Fruit fly (Drosophila melanogaster): ENCODE data around the gene Tim9a.
A peak's percentile ranks its signal among the peaks of the same experiment; 100 is the strongest.

Tim9a gene

dm6 chrX:13383770-13384169 lies 1.2 kb upstream of the Tim9a start:
- TF ChIP-seq ovo (GFP tag; optimal IDR thresholded peaks at IDR 0.05) (no peak), CG7101 (tag; optimal IDR thresholded peaks at IDR 0.05) (peak; percentile 41), Crg-1 (GFP tag; optimal IDR thresholded peaks at IDR 0.05) (peak; percentile 59), CG11617 (GFP tag; optimal IDR thresholded peaks at IDR 0.05) (peak; percentile 55), Clk (GFP tag; optimal IDR thresholded peaks at IDR 0.05) (no peak), pad (GFP tag; optimal IDR thresholded peaks at IDR 0.05) (peak; percentile 75), bab1 (GFP tag; optimal IDR thresholded peaks at IDR 0.05) (peak; percentile 61), CG14711 (tag; optimal IDR thresholded peaks at IDR 0.05) (peak; percentile 39), toe (GFP tag; optimal IDR thresholded peaks at IDR 0.05) (peak; percentile 44), CG33017 (tag; optimal IDR thresholded peaks at IDR 0.05) (no peak), kay (GFP tag; ENCODE audit: borderline replicate concordance) (no peak), CG7045 (GFP tag; optimal IDR thresholded peaks at IDR 0.05) (peak; percentile 9), Hr96 (GFP tag; optimal IDR thresholded peaks at IDR 0.05) (no peak), CG12768 (GFP tag; optimal IDR thresholded peaks at IDR 0.05) (peak; percentile 48), CG1620 (GFP tag; optimal IDR thresholded peaks at IDR 0.05) (peak; percentile 77), tj (GFP tag; optimal IDR thresholded peaks at IDR 0.05) (peak; percentile 72), Mnt (GFP tag; optimal IDR thresholded peaks at IDR 0.05) (peak; percentile 89), cic (GFP tag; optimal IDR thresholded peaks at IDR 0.05) (peak; percentile 51)

DNA sequence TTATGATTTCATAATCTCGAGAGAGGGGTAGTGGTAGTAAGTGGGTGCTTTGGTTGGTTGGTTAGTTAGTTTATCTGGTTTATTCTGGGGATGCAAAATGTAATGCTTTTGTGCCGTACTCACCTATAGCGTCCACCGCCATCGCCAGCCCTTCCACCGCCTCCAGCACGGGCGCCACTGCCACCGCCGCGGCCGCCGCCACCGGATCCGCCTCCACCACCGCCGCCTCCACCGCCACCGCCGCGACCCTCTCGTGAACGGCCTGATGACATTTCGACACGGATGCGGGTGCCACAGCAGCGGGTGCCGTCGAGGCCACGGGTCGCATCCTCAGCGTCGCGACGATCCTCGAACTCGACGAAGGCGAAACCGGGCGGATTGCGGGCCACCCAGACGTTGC lies 833 bp upstream of the Tim9a start:
- TF ChIP-seq pad (GFP tag; optimal IDR thresholded peaks at IDR 0.05) (peak; percentile 28), Mnt (GFP tag; optimal IDR thresholded peaks at IDR 0.05) (no peak), tj (GFP tag; optimal IDR thresholded peaks at IDR 0.05) (peak; percentile 3)

dm6 chrX:13386776-13387175 lies 1.8 kb downstream of the Tim9a start:
- no peak for TF ChIP-seq cic (GFP tag; optimal IDR thresholded peaks at IDR 0.05)
- TF ChIP-seq CG7101 (tag; optimal IDR thresholded peaks at IDR 0.05) = no peak
- TF ChIP-seq cnc (optimal IDR thresholded peaks at IDR 0.05) = no peak
- TF ChIP-seq Mnt (GFP tag; optimal IDR thresholded peaks at IDR 0.05) = no peak
- TF ChIP-seq CG7045 (GFP tag; optimal IDR thresholded peaks at IDR 0.05) = no peak
- TF ChIP-seq CG33017 (tag; optimal IDR thresholded peaks at IDR 0.05) = no peak
- no peak for TF ChIP-seq toe (GFP tag; optimal IDR thresholded peaks at IDR 0.05)
- TF ChIP-seq pad (GFP tag; optimal IDR thresholded peaks at IDR 0.05) = no peak
- TF ChIP-seq Crg-1 (GFP tag; optimal IDR thresholded peaks at IDR 0.05) = no peak

DNA sequence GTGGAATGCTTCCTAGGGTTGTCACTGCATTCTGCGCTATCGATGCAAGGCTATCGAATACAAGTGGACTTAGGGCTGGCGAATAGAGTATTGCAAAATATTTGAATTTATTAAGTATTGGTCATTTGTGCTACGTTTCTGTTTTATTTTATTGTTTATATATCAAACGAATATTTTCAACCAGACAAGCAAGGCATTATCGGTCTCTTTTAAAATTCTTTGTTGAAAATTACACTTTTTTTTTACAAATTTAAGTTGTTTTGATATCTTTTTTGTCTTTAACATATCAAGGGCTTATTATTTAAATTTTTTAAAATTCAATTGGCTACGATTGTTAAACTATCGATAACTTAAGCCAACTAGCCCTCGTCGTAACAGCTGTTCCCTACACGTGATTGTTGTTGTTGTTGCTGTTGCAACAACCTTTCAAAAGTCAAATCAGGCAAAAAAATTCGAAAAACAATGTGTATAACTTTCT lies 2.4 kb downstream of the Tim9a start, which contains the start of the genes Ype and CG1662:
Gene Ype, minus strand, starts transcription at position 45 of the 478 bp plus-strand sequence.
Gene CG1662, plus strand, starts transcription at position 191 of the 478 bp plus-strand sequence.
- TF ChIP-seq CG33017 (tag; optimal IDR thresholded peaks at IDR 0.05) (peak; percentile 58), CG11617 (GFP tag; optimal IDR thresholded peaks at IDR 0.05) (peak; percentile 91), Mnt (GFP tag; optimal IDR thresholded peaks at IDR 0.05) (peak; percentile 94), cnc (optimal IDR thresholded peaks at IDR 0.05) (no peak), Hr96 (GFP tag; optimal IDR thresholded peaks at IDR 0.05) (no peak), Clk (GFP tag; optimal IDR thresholded peaks at IDR 0.05) (peak; percentile 53), ovo (GFP tag; optimal IDR thresholded peaks at IDR 0.05) (peak; percentile 82), pad (GFP tag; optimal IDR thresholded peaks at IDR 0.05) (peak; percentile 79), cic (GFP tag; optimal IDR thresholded peaks at IDR 0.05) (peak; percentile 14), kay (GFP tag; ENCODE audit: borderline replicate concordance) (peak; percentile 89), toe (GFP tag; optimal IDR thresholded peaks at IDR 0.05) (peak; percentile 81), CG1620 (GFP tag; optimal IDR thresholded peaks at IDR 0.05) (peak; percentile 93), CG12768 (GFP tag; optimal IDR thresholded peaks at IDR 0.05) (peak; percentile 47), CG14711 (tag; optimal IDR thresholded peaks at IDR 0.05) (peak; percentile 99), CG7101 (tag; optimal IDR thresholded peaks at IDR 0.05) (peak; percentile 88), CG7045 (GFP tag; optimal IDR thresholded peaks at IDR 0.05) (peak; percentile 63), bab1 (GFP tag; optimal IDR thresholded peaks at IDR 0.05) (peak; percentile 86), Crg-1 (GFP tag; optimal IDR thresholded peaks at IDR 0.05) (peak; percentile 83), tj (GFP tag; optimal IDR thresholded peaks at IDR 0.05) (peak; percentile 89), CG5204 (GFP tag; optimal IDR thresholded peaks at IDR 0.05) (no peak)

- TF ChIP-seq Clk (GFP tag; optimal IDR thresholded peaks at IDR 0.05) (no peak), CG14711 (tag; optimal IDR thresholded peaks at IDR 0.05) (peak; percentile 91), Crg-1 (GFP tag; optimal IDR thresholded peaks at IDR 0.05) (no peak), ovo (GFP tag; optimal IDR thresholded peaks at IDR 0.05) (peak; percentile 34), cnc (optimal IDR thresholded peaks at IDR 0.05) (no peak), CG11617 (GFP tag; optimal IDR thresholded peaks at IDR 0.05) (peak; percentile 72), CG1620 (GFP tag; optimal IDR thresholded peaks at IDR 0.05) (no peak), toe (GFP tag; optimal IDR thresholded peaks at IDR 0.05) (no peak), CG33017 (tag; optimal IDR thresholded peaks at IDR 0.05) (peak; percentile 83), pad (GFP tag; optimal IDR thresholded peaks at IDR 0.05) (peak; percentile 72), CG7101 (tag; optimal IDR thresholded peaks at IDR 0.05) (peak; percentile 91), CG7045 (GFP tag; optimal IDR thresholded peaks at IDR 0.05) (peak; percentile 69), kay (GFP tag; ENCODE audit: borderline replicate concordance) (no peak), CG5204 (GFP tag; optimal IDR thresholded peaks at IDR 0.05) (no peak), CG12768 (GFP tag; optimal IDR thresholded peaks at IDR 0.05) (peak; percentile 17), cic (GFP tag; optimal IDR thresholded peaks at IDR 0.05) (no peak), Mnt (GFP tag; optimal IDR thresholded peaks at IDR 0.05) (no peak), bab1 (GFP tag; optimal IDR thresholded peaks at IDR 0.05) (peak; percentile 97), Hr96 (GFP tag; optimal IDR thresholded peaks at IDR 0.05) (no peak), tj (GFP tag; optimal IDR thresholded peaks at IDR 0.05) (peak; percentile 91)
These were observed 5.6 kb downstream of the Tim9a start for dm6 chrX:13390465-13391173.
